Fruit fly (Drosophila melanogaster): ENCODE measurements around the gene Bacc.

DNA sequence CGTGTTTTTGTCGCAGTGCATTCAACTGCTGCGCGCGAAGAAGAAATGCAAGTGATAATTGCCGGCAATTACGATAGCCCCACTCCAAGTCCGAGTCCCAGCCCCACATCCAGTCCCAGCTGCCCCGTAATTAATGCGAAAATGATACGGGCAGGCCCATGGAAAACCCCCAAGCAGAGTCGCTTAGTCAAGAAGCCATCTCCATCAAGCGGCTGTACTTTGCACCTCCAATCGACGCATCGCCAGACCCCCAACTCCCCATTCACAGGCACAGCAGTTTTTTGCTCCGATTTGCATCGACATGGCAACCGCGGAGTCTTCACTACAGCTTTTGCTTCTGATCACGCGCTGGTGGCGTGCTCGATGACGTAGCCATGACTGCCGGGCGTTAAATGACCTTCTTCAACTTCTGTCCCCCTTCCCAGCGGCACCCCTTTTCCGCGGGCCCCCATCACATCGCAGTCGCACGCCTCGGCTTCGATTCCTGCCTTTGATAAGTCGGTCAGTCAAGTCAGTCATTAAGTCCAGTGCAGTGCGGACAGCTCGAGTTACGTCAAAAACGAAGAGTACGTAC, 54.0 kb downstream of the Bacc start:
- TF ChIP-seq CG8478 (optimal IDR thresholded peaks at IDR 0.05), result no peak
- no peak for TF ChIP-seq psq (optimal IDR thresholded peaks at IDR 0.05)

Measured in whole organism.